Worm (Caenorhabditis elegans) whole organism, L1 larva: ENCODE data around the gene C17H11.6.

ENCODE experiments used
- C34B4.2 ChIP-seq: sonication (generic microtip); optimal IDR thresholded peaks from 2 replicates; lab custom pipeline; 2017; ENCODE audit warnings: mild to moderate bottlenecking, missing genetic modification characterization, missing compliant biosample characterization
- F16B12.6 ChIP-seq: fragments of 150-350 bp; optimal IDR thresholded peaks from 2 replicates; lab custom pipeline; 2014; ENCODE audit warnings: missing biosample characterization, missing genetic modification characterization
- aha-1 ChIP-seq: fragments of 150-350 bp; optimal IDR thresholded peaks from 2 replicates; lab custom pipeline; 2014; ENCODE audit warnings: missing biosample characterization, missing genetic modification characterization
- alr-1 ChIP-seq: fragments of 200-800 bp; sonication (Bioruptor generic); optimal IDR thresholded peaks from 2 replicates; lab custom pipeline; 2018; ENCODE audit warnings: borderline replicate concordance, mild to moderate bottlenecking, missing genetic modification characterization, missing compliant biosample characterization
- ama-1 ChIP-seq: fragments of 150-350 bp; optimal IDR thresholded peaks from 2 replicates; lab custom pipeline; 2014
- ceh-8 ChIP-seq: fragments of 200-800 bp; sonication (Bioruptor generic); optimal IDR thresholded peaks from 2 replicates; lab custom pipeline; 2018; ENCODE audit warnings: mild to moderate bottlenecking, missing genetic modification characterization, moderate library complexity, missing compliant biosample characterization
- ceh-82 ChIP-seq, 3 experiments: fragments of 150-350 bp in 1 of 3; sonication (generic microtip) in 2 of 3; optimal IDR thresholded peaks; 2 replicates each; lab custom pipeline; 2014 to 2017; ENCODE audit warnings: missing biosample characterization in 3 of 3, missing genetic modification characterization in 3 of 3
- ceh-90 ChIP-seq: sonication (generic microtip); optimal IDR thresholded peaks from 2 replicates; lab custom pipeline; 2016; ENCODE audit warnings: missing genetic modification characterization, missing compliant biosample characterization
- dpl-1 ChIP-seq, 3 experiments: fragments of 150-350 bp in 2 of 3; sonication (generic microtip) in 1 of 3; optimal IDR thresholded peaks; 2 replicates each; lab custom pipeline; 2014 to 2017; ENCODE audit warnings: missing biosample characterization in 3 of 3, missing genetic modification characterization in 3 of 3, missing genetic modification reagents in 3 of 3
- dsc-1 ChIP-seq: sonication (generic microtip); optimal IDR thresholded peaks from 2 replicates; lab custom pipeline; 2016; ENCODE audit warnings: mild to moderate bottlenecking, missing genetic modification characterization, missing compliant biosample characterization
- efl-1 ChIP-seq, 4 experiments: fragments of 150-350 bp; optimal IDR thresholded peaks in 3 of 4; peaks in 1 of 4; 1 replicate in 1 of 4; 2 replicates in 3 of 4; lab custom pipeline; 2014; ENCODE audit warnings: missing biosample characterization in 2 of 4, missing genetic modification characterization in 2 of 4, missing genetic modification reagents in 2 of 4
- egl-13 ChIP-seq: sonication (generic microtip); optimal IDR thresholded peaks from 2 replicates; lab custom pipeline; 2016; ENCODE audit warnings: missing genotype, missing genetic modification reagents, missing genetic modification characterization, missing compliant biosample characterization
- egl-27 ChIP-seq, 2 experiments: fragments of 150-350 bp in 1 of 2; sonication (generic microtip); optimal IDR thresholded peaks; 3 replicates each; lab custom pipeline; 2017 to 2018; ENCODE audit warnings: missing biosample characterization in 2 of 2, missing genetic modification characterization in 2 of 2, missing genetic modification reagents in 2 of 2
- elt-3 ChIP-seq, 6 experiments: fragments of 150-350 bp in 1 of 6; sonication (generic microtip); optimal IDR thresholded peaks; 2 replicates each; lab custom pipeline; 2017 to 2018; ENCODE audit warnings: missing biosample characterization in 6 of 6, missing genetic modification characterization in 6 of 6, inconsistent platforms in 1 of 6
- ets-5 ChIP-seq: fragments of 200-800 bp; sonication (Bioruptor generic); IDR thresholded peaks from 2 replicates; pipeline ENCODE4 v1.3.6; 2022; ENCODE audit warnings: missing genetic modification characterization, missing compliant biosample characterization
- fkh-10 ChIP-seq: sonication (generic microtip); optimal IDR thresholded peaks from 2 replicates; lab custom pipeline; 2017; ENCODE audit warnings: missing biosample characterization, missing genetic modification reagents, missing genetic modification characterization
- fkh-4 ChIP-seq: sonication (generic microtip); optimal IDR thresholded peaks from 2 replicates; lab custom pipeline; 2016; ENCODE audit warnings: missing compliant biosample characterization, missing genetic modification characterization, borderline replicate concordance
- grh-1 ChIP-seq: fragments of 200-800 bp; sonication (Bioruptor generic); IDR thresholded peaks from 2 replicates; pipeline ENCODE4 v1.3.6; 2022; ENCODE audit warnings: missing genetic modification reagents, missing genetic modification characterization, missing compliant biosample characterization
- hlh-17 ChIP-seq: fragments of 200-800 bp; sonication (Bioruptor generic); optimal IDR thresholded peaks from 2 replicates; lab custom pipeline; 2018; ENCODE audit warnings: missing genetic modification characterization, mild to moderate bottlenecking, missing compliant biosample characterization, moderate library complexity, borderline replicate concordance
- hlh-4 ChIP-seq: sonication (generic microtip); optimal IDR thresholded peaks from 2 replicates; lab custom pipeline; 2016; ENCODE audit warnings: mild to moderate bottlenecking, missing genetic modification characterization, missing compliant biosample characterization
- irx-1 ChIP-seq: sonication (generic microtip); optimal IDR thresholded peaks from 2 replicates; lab custom pipeline; 2016; ENCODE audit warnings: missing genetic modification characterization, missing compliant biosample characterization
- isw-1 ChIP-seq: fragments of 200-800 bp; sonication (Bioruptor generic); IDR thresholded peaks from 2 replicates; pipeline ENCODE4 v1.3.6; 2022; ENCODE audit warnings: missing genetic modification characterization, missing compliant biosample characterization
- lin-13 ChIP-seq: fragments of 150-350 bp; optimal IDR thresholded peaks from 2 replicates; lab custom pipeline; 2014; ENCODE audit warnings: missing biosample characterization, missing genetic modification reagents, missing genetic modification characterization
- lin-15B ChIP-seq: fragments of 150-350 bp; sonication (generic microtip); optimal IDR thresholded peaks from 3 replicates; lab custom pipeline; 2014; ENCODE audit warnings: missing biosample characterization, missing genetic modification characterization
- lir-3 ChIP-seq: sonication (generic microtip); optimal IDR thresholded peaks from 2 replicates; lab custom pipeline; 2016; ENCODE audit warnings: mild to moderate bottlenecking, missing genetic modification characterization, moderate library complexity, missing compliant biosample characterization; ENCODE audit not compliant: poor library complexity
- lsy-2 ChIP-seq, 2 experiments: fragments of 150-350 bp; optimal IDR thresholded peaks; 2 replicates each; lab custom pipeline; 2014; ENCODE audit warnings: missing biosample characterization in 2 of 2, missing genetic modification characterization in 2 of 2
- mab-9 ChIP-seq: fragments of 200-800 bp; sonication (Bioruptor generic); IDR thresholded peaks from 2 replicates; pipeline ENCODE4 v1.3.6; 2022; ENCODE audit warnings: missing genetic modification reagents, missing genetic modification characterization, missing compliant biosample characterization
- mdl-1 ChIP-seq, 2 experiments: fragments of 150-350 bp; optimal IDR thresholded peaks; 2 replicates each; lab custom pipeline; 2014 to 2017; ENCODE audit warnings: missing biosample characterization in 2 of 2, missing genetic modification characterization in 2 of 2, inconsistent platforms in 1 of 2
- mep-1 ChIP-seq: fragments of 150-350 bp; optimal IDR thresholded peaks from 2 replicates; lab custom pipeline; 2014; ENCODE audit warnings: missing biosample characterization, missing genetic modification characterization
- nhr-11 ChIP-seq: fragments of 150-350 bp; optimal IDR thresholded peaks from 2 replicates; lab custom pipeline; 2014; ENCODE audit warnings: missing biosample characterization, missing genetic modification characterization
- nhr-12 ChIP-seq: sonication (generic microtip); optimal IDR thresholded peaks from 2 replicates; lab custom pipeline; 2017; ENCODE audit warnings: missing biosample characterization, missing genetic modification characterization
- nhr-19 ChIP-seq: fragments of 200-800 bp; sonication (Bioruptor generic); conservative IDR thresholded peaks from 2 replicates; pipeline ENCODE4 v1.3.6; 2022; ENCODE audit warnings: missing genetic modification characterization, missing compliant biosample characterization
- nhr-237 ChIP-seq: fragments of 150-350 bp; optimal IDR thresholded peaks from 2 replicates; lab custom pipeline; 2014; ENCODE audit warnings: missing biosample characterization, missing genetic modification characterization
- nhr-28 ChIP-seq: fragments of 150-350 bp; optimal IDR thresholded peaks from 2 replicates; lab custom pipeline; 2014; ENCODE audit warnings: missing biosample characterization, missing genetic modification characterization
- nhr-47 ChIP-seq: sonication (generic microtip); optimal IDR thresholded peaks from 2 replicates; lab custom pipeline; 2016; ENCODE audit warnings: mild to moderate bottlenecking, missing genetic modification characterization, moderate library complexity, missing compliant biosample characterization
- nhr-84 ChIP-seq: sonication (generic microtip); optimal IDR thresholded peaks from 2 replicates; lab custom pipeline; 2017; ENCODE audit warnings: missing biosample characterization, missing genetic modification characterization
- nhr-85 ChIP-seq: sonication (generic microtip); peaks from one replicate; lab custom pipeline; 2016; ENCODE audit warnings: missing genetic modification characterization, inconsistent platforms, missing compliant biosample characterization
- nhr-90 ChIP-seq: sonication (generic microtip); optimal IDR thresholded peaks from 2 replicates; lab custom pipeline; 2016; ENCODE audit warnings: mild to moderate bottlenecking, missing genetic modification characterization, missing compliant biosample characterization; ENCODE audit not compliant: poor library complexity
- rnt-1 ChIP-seq: sonication (generic microtip); optimal IDR thresholded peaks from 2 replicates; lab custom pipeline; 2016; ENCODE audit warnings: mild to moderate bottlenecking, missing genetic modification characterization, moderate library complexity, missing compliant biosample characterization
- snu-23 ChIP-seq: sonication (generic microtip); optimal IDR thresholded peaks from 2 replicates; lab custom pipeline; 2016; ENCODE audit warnings: missing genetic modification characterization, missing compliant biosample characterization
- sptf-1 ChIP-seq: fragments of 150-350 bp; optimal IDR thresholded peaks from 2 replicates; lab custom pipeline; 2014; ENCODE audit warnings: missing biosample characterization, missing genetic modification characterization
- sup-37 ChIP-seq: fragments of 200-800 bp; sonication (Bioruptor generic); optimal IDR thresholded peaks from 2 replicates; lab custom pipeline; 2018; ENCODE audit warnings: mild to moderate bottlenecking, missing genetic modification characterization, missing compliant biosample characterization
- tbx-2 ChIP-seq: sonication (generic microtip); optimal IDR thresholded peaks from 2 replicates; lab custom pipeline; 2016; ENCODE audit warnings: missing genetic modification characterization, missing compliant biosample characterization
- unc-30 ChIP-seq: sonication (generic microtip); optimal IDR thresholded peaks from 2 replicates; lab custom pipeline; 2017; ENCODE audit warnings: missing biosample characterization, missing genetic modification characterization
- unc-62 ChIP-seq: fragments of 150-350 bp; optimal IDR thresholded peaks from 2 replicates; lab custom pipeline; 2014; ENCODE audit warnings: missing biosample characterization, missing genetic modification reagents, missing genetic modification characterization
- unc-86 ChIP-seq: sonication (generic microtip); optimal IDR thresholded peaks from 2 replicates; lab custom pipeline; 2016; ENCODE audit warnings: missing genetic modification characterization, missing compliant biosample characterization
- unc-98 ChIP-seq: fragments of 200-800 bp; sonication (Bioruptor generic); IDR thresholded peaks from 2 replicates; pipeline ENCODE4 v1.3.6; 2022; ENCODE audit warnings: missing genetic modification characterization, missing compliant biosample characterization
- ztf-4 ChIP-seq: fragments of 150-350 bp; optimal IDR thresholded peaks from 2 replicates; lab custom pipeline; 2014; ENCODE audit warnings: missing biosample characterization, missing genetic modification characterization

The C17H11.6 gene

ce11 chrX:8163555-8163954, 40.0 kb downstream of the C17H11.6 start (continued):
- no peak for TF ChIP-seq elt-3 (tag; optimal IDR thresholded peaks at IDR 0.05; lab: Kevin White, UChicago)
- no peak for TF ChIP-seq irx-1 (tag; lab: Kevin White, UChicago)
- peak; percentile 30 for TF ChIP-seq unc-86 (tag; lab: Kevin White, UChicago)
- no peak for TF ChIP-seq mep-1
- no peak for TF ChIP-seq fkh-4 (tag; lab: Kevin White, UChicago)
- no peak for TF ChIP-seq efl-1 (optimal IDR thresholded peaks at IDR 0.05; lab: Kevin White, UChicago)
- peak in 1 of 2 experiments; percentile 4 for TF ChIP-seq efl-1 (GFP tag; optimal IDR thresholded peaks at IDR 0.05 in 1 of 2; lab: Kevin White, UChicago)

ce11 chrX:8162793-8163192, 40.8 kb downstream of the C17H11.6 start, which contains the start of gene F22F1.3:
Gene F22F1.3 (minus strand): TSS chrX:8163073.
- no peak for TF ChIP-seq alr-1
- TF ChIP-seq rnt-1 (tag; lab: Kevin White, UChicago), result no peak
- no peak for TF ChIP-seq fkh-10 (GFP tag; lab: Kevin White, UChicago)
- no peak for TF ChIP-seq ets-5 (GFP tag; lab: Robert Waterston, UW)
- TF ChIP-seq snu-23 (GFP tag; lab: Kevin White, UChicago), result no peak
- TF ChIP-seq nhr-85 (tag; lab: Kevin White, UChicago), result no peak
- no peak for TF ChIP-seq elt-3 (tag; optimal IDR thresholded peaks at IDR 0.05; lab: Kevin White, UChicago)
- no peak for TF ChIP-seq unc-30 (tag; lab: Kevin White, UChicago)
- TF ChIP-seq egl-27 (tag; optimal IDR thresholded peaks at IDR 0.05; lab: Kevin White, UChicago), result no peak
- no peak for TF ChIP-seq dpl-1 (GFP tag; optimal IDR thresholded peaks at IDR 0.05; lab: Kevin White, UChicago)

- no peak for TF ChIP-seq grh-1 (GFP tag; lab: Robert Waterston, UW)
- no peak for TF ChIP-seq nhr-84
- TF ChIP-seq mab-9 (GFP tag; lab: Robert Waterston, UW), result no peak
- TF ChIP-seq dsc-1 (tag; lab: Kevin White, UChicago), result no peak
- TF ChIP-seq nhr-19 (GFP tag; lab: Robert Waterston, UW), result no peak
- TF ChIP-seq unc-62 (GFP tag; lab: Kevin White, UChicago), result no peak
- TF ChIP-seq nhr-47, result no peak
- TF ChIP-seq nhr-28 (tag; lab: Kevin White, UChicago), result no peak
- no peak for TF ChIP-seq ceh-82 (tag; optimal IDR thresholded peaks at IDR 0.05; lab: Kevin White, UChicago)
- no peak for TF ChIP-seq lin-13 (GFP tag; lab: Kevin White, UChicago)
- TF ChIP-seq ceh-8, result no peak
- TF ChIP-seq nhr-237 (tag; lab: Kevin White, UChicago), result no peak
- no peak for TF ChIP-seq nhr-11 (tag; lab: Kevin White, UChicago)
- TF ChIP-seq egl-13 (tag; lab: Kevin White, UChicago), result no peak
- no peak for TF ChIP-seq nhr-12
- TF ChIP-seq sptf-1 (tag; lab: Kevin White, UChicago), result no peak
- no peak for TF ChIP-seq unc-98 (GFP tag; lab: Robert Waterston, UW)
- no peak for TF ChIP-seq lin-15B (tag; lab: Kevin White, UChicago)
- TF ChIP-seq nhr-90 (tag; lab: Kevin White, UChicago), result no peak
- no peak for TF ChIP-seq lir-3 (tag; lab: Kevin White, UChicago)
- TF ChIP-seq elt-3 (tag; optimal IDR thresholded peaks at IDR 0.05; lab: Kevin White, UChicago), result no peak
- peak; percentile 0 to 29 for TF ChIP-seq lsy-2 (tag; optimal IDR thresholded peaks at IDR 0.05; lab: Kevin White, UChicago)
- TF ChIP-seq fkh-4 (tag; lab: Kevin White, UChicago), result no peak
- TF ChIP-seq dpl-1 (GFP tag; optimal IDR thresholded peaks at IDR 0.05; lab: Kevin White, UChicago), result peak in 2 of 3 experiments; percentile 9 to 26
- TF ChIP-seq aha-1 (tag; lab: Kevin White, UChicago), result no peak
- TF ChIP-seq irx-1 (tag; lab: Kevin White, UChicago), result no peak
- peak in 1 of 2 experiments; percentile 45 for TF ChIP-seq mdl-1 (tag; optimal IDR thresholded peaks at IDR 0.05; lab: Kevin White, UChicago)
- TF ChIP-seq ama-1 (lab: Kevin White, UChicago), result peak; percentile 77
- no peak for TF ChIP-seq C34B4.2 (tag; lab: Kevin White, UChicago)
- no peak for TF ChIP-seq ceh-90 (tag; lab: Kevin White, UChicago)
- TF ChIP-seq unc-30 (tag; lab: Kevin White, UChicago), result no peak
- no peak for TF ChIP-seq F16B12.6 (tag; lab: Kevin White, UChicago)
- no peak for TF ChIP-seq sup-37
- peak; percentile 29 for TF ChIP-seq tbx-2 (tag; lab: Kevin White, UChicago)
- TF ChIP-seq ztf-4, result no peak
- TF ChIP-seq isw-1 (GFP tag; lab: Robert Waterston, UW), result no peak
- no peak for TF ChIP-seq hlh-17 (GFP tag; lab: Kevin White, UChicago)
- TF ChIP-seq hlh-4 (tag; lab: Kevin White, UChicago), result no peak
Measured at ce11 chrX:8160016-8160415, 43.6 kb downstream of the C17H11.6 start.
